Fruit fly (Drosophila melanogaster) whole organism, embryonic: ENCODE data around the gene Gdh.
A peak's percentile ranks its signal among the peaks of the same experiment; 100 is the strongest.

Experiments
- Ada2b ChIP-seq: fragments of 200-800 bp; sonication (Bioruptor generic); IDR thresholded peaks from 2 replicates; pipeline ENCODE4 v1.3.6; 2022; ENCODE audit warnings: missing biosample characterization, missing genetic modification characterization
- CG10147 ChIP-seq: fragments of 200-800 bp; sonication (Bioruptor generic); optimal IDR thresholded peaks from 2 replicates; lab custom pipeline; 2019; ENCODE audit warnings: missing biosample characterization, mild to moderate bottlenecking, missing genetic modification characterization, moderate library complexity
- CG10209 ChIP-seq: fragments of 200-800 bp; sonication (Bioruptor generic); optimal IDR thresholded peaks from 3 replicates; lab custom pipeline; 2017; ENCODE audit warnings: missing biosample characterization, mild to moderate bottlenecking, missing genetic modification characterization, missing genetic modification reagents
- CG12155 ChIP-seq: fragments of 200-800 bp; sonication (Bioruptor generic); optimal IDR thresholded peaks from 3 replicates; lab custom pipeline; 2016; ENCODE audit warnings: missing biosample characterization, missing genetic modification characterization
- CG12236 ChIP-seq: fragments of 200-800 bp; sonication (Bioruptor generic); optimal IDR thresholded peaks from 2 replicates; lab custom pipeline; 2016; ENCODE audit warnings: missing biosample characterization, missing genetic modification characterization
- CG14860 ChIP-seq: fragments of 200-800 bp; sonication (Bioruptor generic); IDR thresholded peaks from 3 replicates; pipeline ENCODE4 v1.3.6; 2022; ENCODE audit warnings: missing biosample characterization, missing genetic modification characterization; ENCODE audit not compliant: partially characterized antibody
- CG16813 ChIP-seq: fragments of 200-800 bp; sonication (Bioruptor generic); IDR thresholded peaks from 3 replicates; pipeline ENCODE4 v1.3.6; 2022; ENCODE audit warnings: missing biosample characterization, missing genetic modification characterization; ENCODE audit not compliant: partially characterized antibody
- CG17359 ChIP-seq: fragments of 200-800 bp; sonication (Bioruptor generic); optimal IDR thresholded peaks from 3 replicates; lab custom pipeline; 2018; ENCODE audit warnings: missing biosample characterization, mild to moderate bottlenecking, missing genetic modification characterization, moderate library complexity
- CG17361 ChIP-seq: fragments of 200-800 bp; sonication (Bioruptor generic); IDR thresholded peaks from 3 replicates; pipeline ENCODE4 v1.3.6; 2022; ENCODE audit warnings: missing biosample characterization, missing genetic modification characterization
- CG31388 ChIP-seq: fragments of 200-800 bp; sonication (Bioruptor generic); optimal IDR thresholded peaks from 2 replicates; lab custom pipeline; 2016; ENCODE audit warnings: missing biosample characterization, missing genetic modification characterization
- CG34376 ChIP-seq: fragments of 200-800 bp; sonication (Bioruptor generic); optimal IDR thresholded peaks from 2 replicates; lab custom pipeline; 2018; ENCODE audit warnings: missing biosample characterization, mild to moderate bottlenecking, missing genetic modification characterization
- CG3838 ChIP-seq: fragments of 200-800 bp; sonication (Bioruptor generic); optimal IDR thresholded peaks from 3 replicates; lab custom pipeline; 2016; ENCODE audit warnings: missing biosample characterization, missing genetic modification characterization
- CG3847 ChIP-seq: fragments of 200-800 bp; sonication (Bioruptor generic); IDR thresholded peaks from 2 replicates; pipeline ENCODE4 v1.3.6; 2022; ENCODE audit warnings: missing biosample characterization, missing genetic modification characterization
- CG5180 ChIP-seq: fragments of 200-800 bp; sonication (Bioruptor generic); optimal IDR thresholded peaks from 3 replicates; lab custom pipeline; 2017; ENCODE audit warnings: missing biosample characterization, missing genetic modification characterization, mild to moderate bottlenecking, moderate library complexity, missing genetic modification reagents
- CG6765 ChIP-seq: fragments of 200-800 bp; sonication (Bioruptor generic); optimal IDR thresholded peaks from 3 replicates; lab custom pipeline; 2017; ENCODE audit warnings: missing biosample characterization, mild to moderate bottlenecking, missing genetic modification characterization
- CG6854 ChIP-seq: fragments of 200-800 bp; sonication (Bioruptor generic); optimal IDR thresholded peaks from 3 replicates; lab custom pipeline; 2017; ENCODE audit warnings: missing biosample characterization, mild to moderate bottlenecking, missing genetic modification characterization
- CG9609 ChIP-seq: fragments of 200-800 bp; sonication (Bioruptor generic); optimal IDR thresholded peaks from 3 replicates; lab custom pipeline; 2016; ENCODE audit warnings: missing biosample characterization, missing genetic modification characterization
- CG9932 ChIP-seq: fragments of 200-800 bp; sonication (Bioruptor generic); IDR thresholded peaks from 2 replicates; pipeline ENCODE4 v1.3.6; 2022; ENCODE audit warnings: missing biosample characterization, missing genetic modification characterization
- Chrac-16 ChIP-seq: fragments of 200-800 bp; sonication (Bioruptor generic); optimal IDR thresholded peaks from 3 replicates; lab custom pipeline; 2016; ENCODE audit warnings: missing biosample characterization, missing genetic modification characterization
- Drgx ChIP-seq: fragments of 200-800 bp; sonication (Bioruptor generic); IDR thresholded peaks from 2 replicates; pipeline ENCODE4 v1.3.6; 2022; ENCODE audit warnings: missing biosample characterization, missing genetic modification characterization
- E2f1 ChIP-seq: fragments of 200-800 bp; sonication (Bioruptor generic); IDR thresholded peaks from 2 replicates; pipeline ENCODE4 v1.3.6; 2022; ENCODE audit warnings: missing biosample characterization, missing genetic modification characterization
- ERR ChIP-seq: fragments of 200-800 bp; sonication (Bioruptor generic); optimal IDR thresholded peaks from 2 replicates; lab custom pipeline; 2016; ENCODE audit warnings: missing biosample characterization, missing genetic modification characterization
- Eip74EF ChIP-seq, 2 experiments: fragments of 200-800 bp in 1 of 2; fragments of >200 bp in 1 of 2; sonication (Bioruptor generic) in 1 of 2; optimal IDR thresholded peaks; 2 replicates each; lab custom pipeline; 2017 to 2019; ENCODE audit warnings: missing biosample characterization in 2 of 2, missing genetic modification characterization in 2 of 2, mild to moderate bottlenecking in 1 of 2, moderate library complexity in 1 of 2
- HLH3B ChIP-seq: fragments of 200-800 bp; sonication (Bioruptor generic); IDR thresholded peaks from 2 replicates; pipeline ENCODE4 v1.3.6; 2022; ENCODE audit warnings: missing biosample characterization, missing genetic modification characterization
- Hand ChIP-seq: fragments of 200-800 bp; sonication (Bioruptor generic); optimal IDR thresholded peaks from 2 replicates; lab custom pipeline; 2017; ENCODE audit warnings: mild to moderate bottlenecking, missing biosample characterization, missing genetic modification reagents, missing genetic modification characterization
- Hr78 ChIP-seq, 2 experiments: fragments of 200-800 bp in 1 of 2; fragments of >200 bp in 1 of 2; sonication (Bioruptor generic) in 1 of 2; optimal IDR thresholded peaks; 2 replicates each; lab custom pipeline; 2017 to 2019; ENCODE audit warnings: missing biosample characterization in 2 of 2, missing genetic modification characterization in 2 of 2, mild to moderate bottlenecking in 1 of 2, moderate library complexity in 1 of 2
- Ravus ChIP-seq: fragments of 200-800 bp; sonication (Bioruptor generic); IDR thresholded peaks from 2 replicates; pipeline ENCODE4 v1.3.6; 2022; ENCODE audit warnings: missing biosample characterization, missing genetic modification characterization
- ato ChIP-seq: fragments of 200-800 bp; sonication (Bioruptor generic); IDR thresholded peaks from 2 replicates; pipeline ENCODE4 v1.3.6; 2022; ENCODE audit warnings: missing biosample characterization, missing genetic modification characterization; ENCODE audit not compliant: partially characterized antibody
- br ChIP-seq: fragments of >200 bp; optimal IDR thresholded peaks from 2 replicates; lab custom pipeline; 2017
- cad ChIP-seq: fragments of >200 bp; optimal IDR thresholded peaks from 2 replicates; lab custom pipeline; 2017; ENCODE audit warnings: missing biosample characterization, missing genetic modification characterization
- cg ChIP-seq: fragments of 200-800 bp; sonication (Bioruptor generic); optimal IDR thresholded peaks from 3 replicates; lab custom pipeline; 2019; ENCODE audit warnings: missing biosample characterization, mild to moderate bottlenecking, missing genetic modification characterization, moderate library complexity
- cwo ChIP-seq: fragments of 200-800 bp; sonication (Bioruptor generic); optimal IDR thresholded peaks from 3 replicates; lab custom pipeline; 2017; ENCODE audit warnings: missing biosample characterization, missing genetic modification characterization, mild to moderate bottlenecking, moderate library complexity, missing genetic modification reagents
- dimm ChIP-seq: fragments of 200-800 bp; sonication (Bioruptor generic); IDR thresholded peaks from 2 replicates; pipeline ENCODE4 v1.3.6; 2022; ENCODE audit warnings: missing biosample characterization, missing genetic modification characterization
- gce ChIP-seq: fragments of 200-800 bp; sonication (Bioruptor generic); IDR thresholded peaks from 3 replicates; pipeline ENCODE4 v1.3.6; 2022; ENCODE audit warnings: missing biosample characterization, missing genetic modification characterization
- hkb ChIP-seq, 2 experiments: fragments of 200-800 bp in 1 of 2; fragments of >200 bp in 1 of 2; sonication (Bioruptor generic) in 1 of 2; IDR thresholded peaks in 1 of 2; optimal IDR thresholded peaks in 1 of 2; 2 replicates each; pipeline versions ENCODE4 v1.3.6 to Lab custom; 2017 to 2022; ENCODE audit warnings: missing biosample characterization in 1 of 2, missing genetic modification characterization in 1 of 2
- lov ChIP-seq, 2 experiments: fragments of 200-800 bp in 1 of 2; fragments of >200 bp in 1 of 2; sonication (Bioruptor generic) in 1 of 2; IDR thresholded peaks in 1 of 2; optimal IDR thresholded peaks in 1 of 2; 2 replicates in 1 of 2; 3 replicates in 1 of 2; pipeline versions ENCODE4 v1.3.6 to Lab custom; 2017 to 2022; ENCODE audit warnings: missing biosample characterization in 1 of 2, missing genetic modification characterization in 1 of 2
- oc ChIP-seq: fragments of 200-800 bp; sonication (Bioruptor generic); optimal IDR thresholded peaks from 2 replicates; lab custom pipeline; 2018; ENCODE audit warnings: missing biosample characterization, mild to moderate bottlenecking, missing genetic modification characterization, moderate library complexity
- pho ChIP-seq: fragments of 200-800 bp; sonication (Bioruptor generic); optimal IDR thresholded peaks from 2 replicates; lab custom pipeline; 2016; ENCODE audit warnings: missing biosample characterization, missing genetic modification characterization
- pita ChIP-seq: fragments of 200-800 bp; sonication (Bioruptor generic); optimal IDR thresholded peaks from 2 replicates; lab custom pipeline; 2017; ENCODE audit warnings: missing biosample characterization, mild to moderate bottlenecking, missing genetic modification characterization
- seq ChIP-seq: fragments of 200-800 bp; sonication (Bioruptor generic); IDR thresholded peaks from 2 replicates; pipeline ENCODE4 v1.3.6; 2022; ENCODE audit warnings: missing biosample characterization, missing genetic modification characterization
- sisA ChIP-seq: fragments of 200-800 bp; sonication (Bioruptor generic); IDR thresholded peaks from 2 replicates; pipeline ENCODE4 v1.3.6; 2022; ENCODE audit warnings: missing biosample characterization, missing genetic modification characterization
- slbo ChIP-seq: fragments of 200-800 bp; sonication (Bioruptor generic); IDR thresholded peaks from 2 replicates; pipeline ENCODE4 v1.3.6; 2022; ENCODE audit warnings: missing biosample characterization, missing genetic modification characterization
- tna ChIP-seq: fragments of 200-800 bp; sonication (Bioruptor generic); IDR thresholded peaks from 2 replicates; pipeline ENCODE4 v1.3.6; 2022; ENCODE audit warnings: missing biosample characterization, missing genetic modification characterization; ENCODE audit not compliant: partially characterized antibody
- ttk ChIP-seq: fragments of 200-800 bp; sonication (Bioruptor generic); IDR thresholded peaks from 2 replicates; pipeline ENCODE4 v2.1.2; 2022; ENCODE audit warnings: missing biosample characterization, missing genetic modification characterization
- vnd ChIP-seq: fragments of 200-800 bp; sonication (Bioruptor generic); IDR thresholded peaks from 3 replicates; pipeline ENCODE4 v1.3.6; 2022; ENCODE audit warnings: missing biosample characterization, missing genetic modification characterization; ENCODE audit not compliant: partially characterized antibody
- yki ChIP-seq: fragments of >200 bp; optimal IDR thresholded peaks from 3 replicates; lab custom pipeline; 2018
- zen2 ChIP-seq: fragments of 200-800 bp; sonication (Bioruptor generic); IDR thresholded peaks from 3 replicates; pipeline ENCODE4 v1.3.6; 2022; ENCODE audit warnings: missing biosample characterization, missing genetic modification characterization; ENCODE audit not compliant: partially characterized antibody
- zfh2 ChIP-seq: fragments of 200-800 bp; sonication (Bioruptor generic); optimal IDR thresholded peaks from 2 replicates; lab custom pipeline; 2016; ENCODE audit warnings: missing biosample characterization, missing genetic modification characterization

Gene Gdh

dm6 chr3R:23958091-23958838, 15.4 kb upstream of the Gdh start, which contains the start of the genes GluProRS and AP-1sigma (continued):
- TF ChIP-seq ttk (GFP tag; lab: Robert Waterston, UW) (peak; percentile 95), vnd (GFP tag; lab: Robert Waterston, UW) (peak; percentile 93), dimm (peak; percentile 75), slbo (GFP tag; lab: Robert Waterston, UW) (peak; percentile 98), CG9609 (GFP tag; lab: Kevin White, UChicago) (peak; percentile 72), yki (lab: Kevin White, UChicago) (peak; percentile 91), ERR (GFP tag; lab: Kevin White, UChicago) (peak; percentile 66), tna (peak; percentile 76; the same call in 1 of the 2 replicates), gce (GFP tag; lab: Robert Waterston, UW) (peak; percentile 87), cwo (GFP tag; lab: Kevin White, UChicago) (peak; percentile 80), pho (GFP tag; lab: Kevin White, UChicago) (peak; percentile 90), CG34376 (GFP tag; lab: Kevin White, UChicago) (peak; percentile 67), lov (optimal IDR thresholded peaks at IDR 0.05; lab: Kevin White, UChicago) (no peak), lov (GFP tag; IDR thresholded peaks at IDR 0.05; lab: Robert Waterston, UW) (peak; percentile 86; the same call in 2 of the 3 replicates), CG9932 (GFP tag; lab: Robert Waterston, UW) (peak; percentile 99), ato (GFP tag; lab: Robert Waterston, UW) (peak; percentile 67), zen2 (GFP tag; lab: Robert Waterston, UW) (peak; percentile 72; the same call in 1 of the 3 replicates), hkb (optimal IDR thresholded peaks at IDR 0.05; lab: Kevin White, UChicago) (peak; percentile 16), hkb (GFP tag; IDR thresholded peaks at IDR 0.05; lab: Robert Waterston, UW) (peak; percentile 93), Drgx (GFP tag; lab: Robert Waterston, UW) (peak; percentile 92), CG3838 (GFP tag; lab: Kevin White, UChicago) (peak; percentile 77), CG12236 (GFP tag; lab: Kevin White, UChicago) (peak; percentile 46), seq (GFP tag; lab: Robert Waterston, UW) (peak; percentile 91), HLH3B (GFP tag; lab: Robert Waterston, UW) (peak; percentile 97), br (lab: Kevin White, UChicago) (no peak), CG17359 (tag; lab: Kevin White, UChicago) (peak; percentile 84), Chrac-16 (GFP tag; lab: Kevin White, UChicago) (peak; percentile 92), Eip74EF (GFP tag; optimal IDR thresholded peaks at IDR 0.05; lab: Kevin White, UChicago) (peak in 1 of 2 experiments; percentile 32), pita (GFP tag; lab: Kevin White, UChicago) (no peak), Hand (peak; percentile 58), Ravus (GFP tag; lab: Robert Waterston, UW) (peak; percentile 88), CG6765 (peak; percentile 49), E2f1 (peak; percentile 96), oc (tag; lab: Kevin White, UChicago) (no peak), CG3847 (GFP tag; lab: Robert Waterston, UW) (peak; percentile 96), zfh2 (peak; percentile 92), CG31388 (GFP tag; lab: Kevin White, UChicago) (peak; percentile 82), Hr78 (GFP tag; optimal IDR thresholded peaks at IDR 0.05; lab: Kevin White, UChicago) (peak in 1 of 2 experiments; percentile 39), CG12155 (GFP tag; lab: Kevin White, UChicago) (peak; percentile 92), CG17361 (GFP tag; lab: Robert Waterston, UW) (no peak; the same call in none of the 3 replicates), cg (peak; percentile 90), CG16813 (GFP tag; lab: Robert Waterston, UW) (peak; percentile 97), CG10147 (GFP tag; lab: Kevin White, UChicago) (no peak), CG6854 (GFP tag; lab: Kevin White, UChicago) (no peak), sisA (peak; percentile 97), CG10209 (GFP tag; lab: Kevin White, UChicago) (peak; percentile 84), Ada2b (GFP tag; lab: Robert Waterston, UW) (peak; percentile 95), CG5180 (GFP tag; lab: Kevin White, UChicago) (no peak), cad (GFP tag; lab: Kevin White, UChicago) (no peak), CG14860 (GFP tag; lab: Robert Waterston, UW) (peak; percentile 93)
